Worm (Caenorhabditis elegans): ENCODE results near the gene ZC262.13.

- no peak for TF ChIP-seq dao-5 (tag; optimal IDR thresholded peaks at IDR 0.05)
- TF ChIP-seq him-1 (tag; optimal IDR thresholded peaks at IDR 0.05): no peak
Observed at ce11 chrIII:8324412-8324811, 1.6 kb upstream of the ZC262.13 start, which contains the start of gene F10E9.12.

Measured in whole organism, L4/young adult.